Worm (Caenorhabditis elegans) whole organism, midembryonic: ENCODE data around the gene F58H1.7.

ENCODE experiments used
- T22C8.4 ChIP-seq: fragments of 200-800 bp; sonication (Bioruptor generic); IDR thresholded peaks from 2 replicates; pipeline ENCODE4 v1.3.6; 2022; ENCODE audit warnings: missing genetic modification characterization, missing compliant biosample characterization
- cog-1 ChIP-seq: sonication (generic microtip); optimal IDR thresholded peaks from 2 replicates; lab custom pipeline; 2016; ENCODE audit warnings: missing genetic modification characterization, missing compliant biosample characterization
- flt-1 ChIP-seq: fragments of 200-800 bp; sonication (Bioruptor generic); IDR thresholded peaks from 2 replicates; pipeline ENCODE4 v1.3.6; 2022; ENCODE audit warnings: missing genetic modification characterization, missing compliant biosample characterization
- klf-2 ChIP-seq: fragments of 200-800 bp; sonication (Bioruptor generic); conservative IDR thresholded peaks from 2 replicates; pipeline ENCODE4 v1.3.6; 2022; ENCODE audit warnings: missing genetic modification reagents, missing genetic modification characterization, missing compliant biosample characterization
- med-1 ChIP-seq: sonication (generic microtip); optimal IDR thresholded peaks from 2 replicates; lab custom pipeline; 2017; ENCODE audit warnings: missing genetic modification characterization, mild to moderate bottlenecking, missing compliant biosample characterization, antibody characterized with exemption, missing genetic modification reagents; ENCODE audit not compliant: insufficient read depth
- ref-1 ChIP-seq: fragments of 200-800 bp; sonication (Bioruptor generic); conservative IDR thresholded peaks from 2 replicates; pipeline ENCODE4 v1.3.6; 2022; ENCODE audit warnings: missing genetic modification reagents, missing genetic modification characterization, missing compliant biosample characterization
- tab-1 ChIP-seq: fragments of 200-800 bp; sonication (Bioruptor generic); IDR thresholded peaks from 2 replicates; pipeline ENCODE4 v1.3.6; 2022; ENCODE audit warnings: missing genetic modification characterization, missing compliant biosample characterization
- ztf-23 ChIP-seq: fragments of 200-800 bp; sonication (Bioruptor generic); IDR thresholded peaks from 2 replicates; pipeline ENCODE4 v1.3.6; 2022; ENCODE audit warnings: missing genetic modification reagents, missing genetic modification characterization, missing compliant biosample characterization
- ztf-29 ChIP-seq: fragments of 200-800 bp; sonication (Bioruptor generic); IDR thresholded peaks from 2 replicates; pipeline ENCODE4 v1.3.6; 2022; ENCODE audit warnings: missing genetic modification reagents, missing genetic modification characterization, missing compliant biosample characterization

Gene F58H1.7

ce11 chrV:11978179-11978578 lies 13.6 kb upstream of the F58H1.7 start, which contains the start of gene mif-2:
TSS of gene mif-2 (minus strand) at chrV:11978459.
- TF ChIP-seq tab-1 (GFP tag; lab: Robert Waterston, UW) = no peak
- TF ChIP-seq ref-1 (GFP tag; lab: Robert Waterston, UW) = no peak
- TF ChIP-seq T22C8.4 (GFP tag; lab: Robert Waterston, UW) = no peak
- TF ChIP-seq flt-1 (GFP tag; lab: Robert Waterston, UW) = no peak
- TF ChIP-seq ztf-29 = no peak
- no peak for TF ChIP-seq med-1
- TF ChIP-seq klf-2 (GFP tag; lab: Robert Waterston, UW) = no peak
- TF ChIP-seq cog-1 (tag; lab: Kevin White, UChicago) = no peak
- TF ChIP-seq ztf-23 (GFP tag; lab: Robert Waterston, UW) = no peak

ce11 chrV:11976734-11977133 lies 12.1 kb upstream of the F58H1.7 start:
- TF ChIP-seq flt-1 (GFP tag; lab: Robert Waterston, UW) (no peak), ref-1 (GFP tag; lab: Robert Waterston, UW) (no peak), ztf-23 (GFP tag; lab: Robert Waterston, UW) (no peak), klf-2 (GFP tag; lab: Robert Waterston, UW) (no peak), ztf-29 (no peak), cog-1 (tag; lab: Kevin White, UChicago) (no peak), med-1 (no peak), tab-1 (GFP tag; lab: Robert Waterston, UW) (no peak), T22C8.4 (GFP tag; lab: Robert Waterston, UW) (no peak)

ce11 chrV:11975233-11975632 lies 10.6 kb upstream of the F58H1.7 start, which contains the start of gene cpr-1:
TSS of gene cpr-1 (plus strand) at chrV:11975551.
- TF ChIP-seq T22C8.4 (GFP tag; lab: Robert Waterston, UW) = no peak

DNA sequence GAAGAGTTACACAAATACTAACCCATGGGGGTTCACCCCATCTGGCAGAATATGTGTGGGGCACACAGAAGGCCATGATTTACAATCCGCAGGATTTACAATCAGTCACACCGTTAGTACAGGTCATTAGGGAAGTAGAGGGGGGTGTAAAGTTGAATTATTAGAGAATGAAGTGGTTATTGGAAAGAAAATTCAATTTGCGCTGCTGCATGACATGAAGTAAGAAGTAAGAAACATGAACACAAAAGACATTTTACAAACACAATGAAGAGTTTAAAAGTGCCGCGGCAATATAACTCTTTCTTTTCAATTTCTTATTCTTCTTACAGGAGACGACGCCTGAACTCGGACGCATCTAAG lies 3.8 kb downstream of the F58H1.7 start:
- no peak for TF ChIP-seq ztf-29
- no peak for TF ChIP-seq tab-1 (GFP tag; lab: Robert Waterston, UW)
- TF ChIP-seq flt-1 (GFP tag; lab: Robert Waterston, UW) = no peak
- no peak for TF ChIP-seq klf-2 (GFP tag; lab: Robert Waterston, UW)
- no peak for TF ChIP-seq ztf-23 (GFP tag; lab: Robert Waterston, UW)
- no peak for TF ChIP-seq T22C8.4 (GFP tag; lab: Robert Waterston, UW)
- no peak for TF ChIP-seq ref-1 (GFP tag; lab: Robert Waterston, UW)

ce11 chrV:11960084-11960830 lies 4.4 kb downstream of the F58H1.7 start:
- no peak for TF ChIP-seq T22C8.4 (GFP tag; lab: Robert Waterston, UW)

- TF ChIP-seq cog-1 (tag; lab: Kevin White, UChicago) = no peak
- no peak for TF ChIP-seq med-1
- no peak for TF ChIP-seq ref-1 (GFP tag; lab: Robert Waterston, UW)
- TF ChIP-seq ztf-23 (GFP tag; lab: Robert Waterston, UW) = no peak
- TF ChIP-seq tab-1 (GFP tag; lab: Robert Waterston, UW) = no peak
- TF ChIP-seq flt-1 (GFP tag; lab: Robert Waterston, UW) = no peak
Observed at ce11 chrV:11958343-11959291, 6.0 kb downstream of the F58H1.7 start, which contains the start of gene F58H1.5. TSS of gene F58H1.5 (plus strand) at chrV:11958393.

DNA sequence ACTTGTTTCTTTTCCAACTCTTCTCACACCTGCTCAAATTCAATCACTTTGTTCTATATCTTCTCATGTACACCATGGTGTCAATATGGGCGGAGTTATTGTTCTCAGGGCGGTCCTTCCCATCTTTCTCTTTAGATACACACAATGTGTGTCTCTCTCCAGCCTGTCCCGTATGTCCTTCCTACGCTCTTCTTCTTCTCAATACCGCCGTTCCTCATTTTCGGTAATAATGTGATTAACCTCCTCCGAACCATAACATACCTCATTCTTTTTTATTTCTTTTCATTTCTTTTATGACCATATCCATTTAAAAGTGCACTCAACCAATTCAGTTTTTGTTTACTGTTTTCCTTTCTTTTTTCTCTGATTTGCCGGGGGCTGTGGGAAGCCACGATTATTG lies 9.0 kb downstream of the F58H1.7 start:
- TF ChIP-seq T22C8.4 (GFP tag; lab: Robert Waterston, UW) (no peak), flt-1 (GFP tag; lab: Robert Waterston, UW) (peak; percentile 39; the same call in 1 of the 2 replicates)

DNA sequence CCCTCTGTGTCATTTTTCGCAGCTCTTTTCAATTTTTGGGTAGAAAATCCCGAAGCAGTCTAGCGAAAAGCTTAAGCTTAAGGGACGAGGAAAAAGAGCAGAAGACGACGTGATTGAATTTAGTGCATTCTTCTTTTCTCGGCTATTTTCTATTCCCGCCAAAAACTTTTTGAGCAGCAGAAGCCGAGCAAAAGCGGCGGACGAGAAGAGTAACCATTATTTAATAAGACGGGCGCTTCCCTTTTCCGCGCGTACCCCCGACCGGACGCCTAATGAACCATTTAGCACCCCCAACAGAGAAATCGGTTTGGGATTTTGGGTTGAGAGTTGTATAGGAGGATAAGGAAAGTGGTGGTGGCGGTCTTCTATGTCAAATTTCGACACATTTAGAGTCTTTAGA lies 11.0 kb downstream of the F58H1.7 start:
- TF ChIP-seq cog-1 (tag; lab: Kevin White, UChicago) (no peak), ztf-29 (no peak), klf-2 (GFP tag; lab: Robert Waterston, UW) (no peak), flt-1 (GFP tag; lab: Robert Waterston, UW) (no peak), tab-1 (GFP tag; lab: Robert Waterston, UW) (no peak), ztf-23 (GFP tag; lab: Robert Waterston, UW) (no peak)

DNA sequence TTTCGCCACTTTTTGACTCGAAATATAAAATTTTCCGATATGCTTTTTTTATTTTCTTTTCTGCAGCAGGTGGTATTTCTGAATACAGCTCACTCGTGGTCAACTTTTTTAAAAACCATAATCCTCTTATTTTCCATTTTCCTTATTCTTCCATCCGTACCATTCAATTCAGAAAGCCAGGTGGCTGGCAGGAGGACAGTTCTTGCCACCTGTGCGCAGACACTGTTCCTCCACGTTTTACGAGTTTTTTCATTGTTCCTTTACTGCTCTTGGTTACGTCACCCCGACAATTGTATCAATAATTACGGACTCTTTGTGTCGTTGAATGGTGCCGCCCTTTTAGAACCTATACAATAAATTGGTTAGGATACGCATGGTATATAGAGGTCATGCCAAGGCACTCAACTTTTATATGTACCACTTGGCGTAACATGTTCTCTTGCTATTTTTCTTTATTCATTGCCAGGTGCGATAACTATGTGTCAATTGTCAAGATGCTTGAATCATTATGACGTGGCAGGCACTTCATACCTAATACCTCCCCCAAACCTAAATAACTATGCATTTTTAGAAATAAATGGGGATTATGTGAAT lies 11.7 kb downstream of the F58H1.7 start:
- TF ChIP-seq klf-2 (GFP tag; lab: Robert Waterston, UW) (no peak), med-1 (no peak), T22C8.4 (GFP tag; lab: Robert Waterston, UW) (no peak), tab-1 (GFP tag; lab: Robert Waterston, UW) (no peak), ref-1 (GFP tag; lab: Robert Waterston, UW) (no peak), ztf-29 (no peak), ztf-23 (GFP tag; lab: Robert Waterston, UW) (no peak), cog-1 (tag; lab: Kevin White, UChicago) (no peak), flt-1 (GFP tag; lab: Robert Waterston, UW) (no peak)
